Fruit fly (Drosophila melanogaster): ENCODE measurements around the gene dbe.

dbe gene

DNA sequence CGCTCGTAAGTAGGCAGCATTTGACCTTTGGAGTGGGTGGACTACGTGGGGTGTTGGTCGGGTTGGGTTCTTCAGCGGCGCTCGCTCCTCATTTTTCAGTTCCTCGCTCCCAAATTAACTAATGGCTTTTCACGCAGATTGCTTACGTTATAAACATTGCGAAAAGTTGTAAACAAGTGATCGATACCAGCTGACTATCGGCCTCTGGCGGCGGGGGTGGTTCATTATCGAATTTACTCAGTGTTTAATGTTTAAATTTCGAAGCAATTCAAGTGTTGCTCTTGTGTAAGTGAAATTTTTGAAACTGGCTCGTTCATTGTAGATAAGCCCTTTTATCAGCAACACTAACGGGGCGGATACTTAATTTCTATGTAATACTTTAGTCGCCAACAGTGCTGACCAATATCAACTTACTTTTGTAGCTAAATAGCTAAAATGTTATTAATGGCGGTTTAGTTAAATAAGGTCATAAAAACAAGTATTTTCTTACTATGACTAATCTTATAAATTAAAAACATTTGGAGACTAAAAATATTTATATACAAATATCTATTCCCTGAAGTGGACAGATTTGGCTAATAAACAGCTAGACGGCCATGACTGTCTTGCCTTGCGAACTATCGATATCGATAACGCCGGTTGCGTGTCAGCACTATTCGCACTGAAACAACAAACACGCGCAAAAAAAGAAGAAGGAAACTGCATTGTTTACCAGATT is 50.2 kb downstream of the dbe start, which contains the start of the genes PGAP2 and Clp:
PGAP2 (minus strand) TSS at position 194 of the 718 bp plus-strand sequence.
Clp (plus strand) TSS at position 650 of the 718 bp plus-strand sequence.
- peak; percentile 68 for TF ChIP-seq CG9948 (tag; optimal IDR thresholded peaks at IDR 0.05)
- TF ChIP-seq D1 (tag; optimal IDR thresholded peaks at IDR 0.05): no peak
- no peak for TF ChIP-seq CG10348 (GFP tag; IDR thresholded peaks at IDR 0.05)
- peak; percentile 49 for TF ChIP-seq CG34367 (tag; optimal IDR thresholded peaks at IDR 0.05)
- no peak for TF ChIP-seq Pif1A (GFP tag; optimal IDR thresholded peaks at IDR 0.05)
- TF ChIP-seq CG12605 (GFP tag; IDR thresholded peaks at IDR 0.05): no peak
- peak; percentile 68 for TF ChIP-seq CG17806 (tag; optimal IDR thresholded peaks at IDR 0.05)
- TF ChIP-seq CG4496 (GFP tag; IDR thresholded peaks at IDR 0.05): peak; percentile 64
- peak; percentile 50; the same call in 1 of the 2 replicates for TF ChIP-seq rn (GFP tag; IDR thresholded peaks at IDR 0.05)
- peak; percentile 54 for TF ChIP-seq Snoo (tag; optimal IDR thresholded peaks at IDR 0.05)
- TF ChIP-seq CG32121 (GFP tag; IDR thresholded peaks at IDR 0.05): peak; percentile 67; the same call in 1 of the 2 replicates
- peak; percentile 75 for TF ChIP-seq CG8159 (tag; optimal IDR thresholded peaks at IDR 0.05)
- no peak for TF ChIP-seq CG14655 (GFP tag; optimal IDR thresholded peaks at IDR 0.05)
- peak; percentile 51 for TF ChIP-seq CG8301 (tag; optimal IDR thresholded peaks at IDR 0.05)
- TF ChIP-seq gl (tag; optimal IDR thresholded peaks at IDR 0.05): no peak
- 0 out of 3 replicates have a peak, but pooled peaks have one; percentile 42 for TF ChIP-seq fd96Ca (GFP tag; IDR thresholded peaks at IDR 0.05)
- TF ChIP-seq CG15710 (tag; optimal IDR thresholded peaks at IDR 0.05): peak; percentile 76
- TF ChIP-seq EcR (GFP tag; optimal IDR thresholded peaks at IDR 0.05): no peak
- TF ChIP-seq Ets98B (GFP tag; IDR thresholded peaks at IDR 0.05): peak; percentile 28
- no peak for TF ChIP-seq Pif1B (GFP tag; optimal IDR thresholded peaks at IDR 0.05)
- no peak for TF ChIP-seq CG13204 (GFP tag; optimal IDR thresholded peaks at IDR 0.05)

All from whole organism, pupa.